Worm (Caenorhabditis elegans) whole organism, L4 larva: ENCODE results near the gene nucl-1.

Experiments
- F44E2.7 ChIP-seq: fragments of 200-800 bp; sonication (Bioruptor generic); IDR thresholded peaks from 2 replicates; pipeline ENCODE4 v2.1.2; 2022; ENCODE audit warnings: missing genetic modification characterization, missing compliant biosample characterization
- F49E8.2 ChIP-seq: sonication (generic microtip); optimal IDR thresholded peaks from 2 replicates; lab custom pipeline; 2016; ENCODE audit warnings: missing compliant biosample characterization, mild to moderate bottlenecking, missing genetic modification characterization, borderline replicate concordance
- Y5F2A.4 ChIP-seq: fragments of 200-800 bp; sonication (Bioruptor generic); optimal IDR thresholded peaks from 2 replicates; lab custom pipeline; 2018; ENCODE audit warnings: mild to moderate bottlenecking, missing genetic modification characterization, missing compliant biosample characterization
- ZK546.5 ChIP-seq, 2 experiments: sonication (generic microtip); optimal IDR thresholded peaks; 2 replicates each; lab custom pipeline; 2017; ENCODE audit warnings: missing biosample characterization in 2 of 2, missing genetic modification characterization in 2 of 2
- aha-1 ChIP-seq: fragments of 150-350 bp; peaks from one replicate; lab custom pipeline; 2014; ENCODE audit warnings: missing biosample characterization, missing genetic modification characterization
- arid-1 ChIP-seq: fragments of 200-800 bp; sonication (Bioruptor generic); conservative IDR thresholded peaks from 2 replicates; pipeline ENCODE4 v1.3.6; 2022; ENCODE audit warnings: missing genetic modification reagents, missing genetic modification characterization, missing compliant biosample characterization
- attf-4 ChIP-seq: sonication (generic microtip); optimal IDR thresholded peaks from 3 replicates; lab custom pipeline; 2017; ENCODE audit warnings: missing biosample characterization, missing genetic modification characterization
- ceh-32 ChIP-seq: sonication (generic microtip); optimal IDR thresholded peaks from 2 replicates; lab custom pipeline; 2016; ENCODE audit warnings: mild to moderate bottlenecking, missing genetic modification characterization, missing compliant biosample characterization; ENCODE audit not compliant: poor library complexity
- ceh-82 ChIP-seq: sonication (generic microtip); optimal IDR thresholded peaks from 2 replicates; lab custom pipeline; 2017; ENCODE audit warnings: missing biosample characterization, missing genetic modification characterization
- cey-2 ChIP-seq: sonication (generic microtip); optimal IDR thresholded peaks from 3 replicates; lab custom pipeline; 2017; ENCODE audit warnings: missing genetic modification characterization, mild to moderate bottlenecking, missing compliant biosample characterization, antibody characterized with exemption, borderline replicate concordance; ENCODE audit not compliant: insufficient read depth
- daf-12 ChIP-seq: fragments of 150-350 bp; optimal IDR thresholded peaks from 2 replicates; lab custom pipeline; 2014; ENCODE audit warnings: missing biosample characterization, missing genetic modification reagents, missing genetic modification characterization
- daf-19 ChIP-seq: fragments of 200-800 bp; sonication (Bioruptor generic); conservative IDR thresholded peaks from 2 replicates; pipeline ENCODE4 v1.3.6; 2022; ENCODE audit warnings: missing genetic modification characterization, missing compliant biosample characterization
- dmd-9 ChIP-seq: fragments of 200-800 bp; sonication (Bioruptor generic); IDR thresholded peaks from 2 replicates; pipeline ENCODE4 v1.3.6; 2022; ENCODE audit warnings: missing genetic modification reagents, missing genetic modification characterization, missing compliant biosample characterization
- hlh-11 ChIP-seq: fragments of 200-800 bp; sonication (Bioruptor generic); optimal IDR thresholded peaks from 2 replicates; lab custom pipeline; 2018; ENCODE audit warnings: mild to moderate bottlenecking, missing genetic modification characterization, missing compliant biosample characterization
- hmg-1.1 ChIP-seq: fragments of 200-800 bp; sonication (Bioruptor generic); IDR thresholded peaks from 2 replicates; pipeline ENCODE4 v1.3.6; 2022; ENCODE audit warnings: missing genetic modification reagents, missing genetic modification characterization, missing compliant biosample characterization
- lin-1 ChIP-seq: fragments of 200-800 bp; sonication (Bioruptor generic); IDR thresholded peaks from 2 replicates; pipeline ENCODE4 v1.3.6; 2022; ENCODE audit warnings: missing genetic modification reagents, missing genetic modification characterization, missing compliant biosample characterization
- lir-3 ChIP-seq: sonication (generic microtip); optimal IDR thresholded peaks from 2 replicates; lab custom pipeline; 2016; ENCODE audit warnings: mild to moderate bottlenecking, missing genetic modification characterization, missing compliant biosample characterization
- lsy-2 ChIP-seq, 2 experiments: fragments of 150-350 bp in 1 of 2; sonication (generic microtip) in 1 of 2; optimal IDR thresholded peaks; 2 replicates each; lab custom pipeline; 2014 to 2017; ENCODE audit warnings: missing biosample characterization in 2 of 2, missing genetic modification characterization in 2 of 2
- madf-5 ChIP-seq, 2 experiments: fragments of 200-800 bp; sonication (Bioruptor generic); IDR thresholded peaks; 2 replicates each; pipeline ENCODE4 v1.3.6; 2022; ENCODE audit warnings: missing compliant biosample characterization in 2 of 2, missing genetic modification characterization in 2 of 2
- mdl-1 ChIP-seq, 2 experiments: fragments of 150-350 bp in 1 of 2; sonication (generic microtip) in 1 of 2; optimal IDR thresholded peaks; 2 replicates each; lab custom pipeline; 2014 to 2017; ENCODE audit warnings: missing biosample characterization in 2 of 2, missing genetic modification characterization in 2 of 2
- mep-1 ChIP-seq: fragments of 150-350 bp; sonication (generic microtip); optimal IDR thresholded peaks from 3 replicates; lab custom pipeline; 2014; ENCODE audit warnings: missing biosample characterization, missing genetic modification characterization
- mxl-3 ChIP-seq: fragments of 200-800 bp; sonication (Bioruptor generic); optimal IDR thresholded peaks from 2 replicates; lab custom pipeline; 2018; ENCODE audit warnings: mild to moderate bottlenecking, missing genetic modification characterization, missing compliant biosample characterization
- nhr-10 ChIP-seq: fragments of 150-350 bp; optimal IDR thresholded peaks from 2 replicates; lab custom pipeline; 2014; ENCODE audit warnings: missing biosample characterization, missing genetic modification characterization
- nhr-11 ChIP-seq: fragments of 150-350 bp; optimal IDR thresholded peaks from 2 replicates; lab custom pipeline; 2014; ENCODE audit warnings: missing biosample characterization, missing genetic modification characterization
- nhr-111 ChIP-seq: fragments of 200-800 bp; sonication (Bioruptor generic); optimal IDR thresholded peaks from 2 replicates; lab custom pipeline; 2018; ENCODE audit warnings: mild to moderate bottlenecking, missing genetic modification characterization, missing compliant biosample characterization
- nhr-25 ChIP-seq: sonication (generic microtip); optimal IDR thresholded peaks from 2 replicates; lab custom pipeline; 2017; ENCODE audit warnings: missing genetic modification characterization, mild to moderate bottlenecking, missing compliant biosample characterization, antibody characterized with exemption, moderate library complexity, borderline replicate concordance; ENCODE audit not compliant: insufficient read depth
- nhr-28 ChIP-seq: fragments of 150-350 bp; optimal IDR thresholded peaks from 2 replicates; lab custom pipeline; 2014; ENCODE audit warnings: missing biosample characterization, missing genetic modification characterization
- nhr-42 ChIP-seq: fragments of 200-800 bp; sonication (Bioruptor generic); IDR thresholded peaks from 2 replicates; pipeline ENCODE4 v1.3.6; 2022; ENCODE audit warnings: missing genetic modification characterization, missing compliant biosample characterization
- nhr-48 ChIP-seq: sonication (generic microtip); optimal IDR thresholded peaks from 2 replicates; lab custom pipeline; 2016; ENCODE audit warnings: mild to moderate bottlenecking, missing genetic modification characterization, missing compliant biosample characterization
- nhr-6 ChIP-seq: fragments of 150-350 bp; optimal IDR thresholded peaks from 2 replicates; lab custom pipeline; 2014; ENCODE audit warnings: missing biosample characterization, missing genetic modification characterization
- nhr-77 ChIP-seq: fragments of 150-350 bp; optimal IDR thresholded peaks from 2 replicates; lab custom pipeline; 2014; ENCODE audit warnings: missing biosample characterization, missing genetic modification characterization
- saeg-2 ChIP-seq: fragments of 200-800 bp; sonication (Bioruptor generic); IDR thresholded peaks from 2 replicates; pipeline ENCODE4 v1.3.6; 2022; ENCODE audit warnings: missing genetic modification reagents, missing genetic modification characterization, missing compliant biosample characterization
- sdz-12 ChIP-seq: fragments of 200-800 bp; sonication (Bioruptor generic); optimal IDR thresholded peaks from 2 replicates; lab custom pipeline; 2018; ENCODE audit warnings: mild to moderate bottlenecking, missing genetic modification characterization, missing compliant biosample characterization
- skn-1 ChIP-seq: fragments of 150-350 bp; optimal IDR thresholded peaks from 2 replicates; lab custom pipeline; 2014; ENCODE audit warnings: missing biosample characterization, missing genetic modification characterization
- snpc-4 ChIP-seq: fragments of 150-350 bp; optimal IDR thresholded peaks from 2 replicates; lab custom pipeline; 2014; ENCODE audit warnings: missing biosample characterization, missing genetic modification characterization
- spr-1 ChIP-seq: sonication (generic microtip); optimal IDR thresholded peaks from 2 replicates; lab custom pipeline; 2016; ENCODE audit warnings: mild to moderate bottlenecking, missing genetic modification characterization, missing compliant biosample characterization
- tag-97 ChIP-seq: fragments of 200-800 bp; sonication (Bioruptor generic); IDR thresholded peaks from 2 replicates; pipeline ENCODE4 v1.3.6; 2022; ENCODE audit warnings: missing genetic modification characterization, missing compliant biosample characterization
- tra-1 ChIP-seq: fragments of 200-800 bp; sonication (Bioruptor generic); IDR thresholded peaks from 2 replicates; pipeline ENCODE4 v1.3.6; 2022; ENCODE audit warnings: missing genetic modification reagents, missing genetic modification characterization, missing compliant biosample characterization
- unc-39 ChIP-seq: sonication (generic microtip); optimal IDR thresholded peaks from 2 replicates; lab custom pipeline; 2017; ENCODE audit warnings: missing biosample characterization, missing genetic modification characterization
- unc-62 ChIP-seq, 3 experiments: fragments of 150-350 bp in 1 of 3; sonication (generic microtip); optimal IDR thresholded peaks in 2 of 3; peaks in 1 of 3; 1 replicate in 1 of 3; 2 replicates in 2 of 3; lab custom pipeline; 2014 to 2017; ENCODE audit warnings: missing biosample characterization in 3 of 3, missing genetic modification characterization in 3 of 3, missing genetic modification reagents in 3 of 3, missing genotype in 1 of 3
- vab-7 ChIP-seq: fragments of 200-800 bp; sonication (Bioruptor generic); IDR thresholded peaks from 2 replicates; pipeline ENCODE4 v1.3.6; 2022; ENCODE audit warnings: missing genetic modification reagents, missing genetic modification characterization, missing compliant biosample characterization
- zfp-2 ChIP-seq: sonication (generic microtip); optimal IDR thresholded peaks from 2 replicates; lab custom pipeline; 2016; ENCODE audit warnings: mild to moderate bottlenecking, missing genetic modification characterization, missing compliant biosample characterization
- zfp-3 ChIP-seq: fragments of 200-800 bp; sonication (Bioruptor generic); conservative IDR thresholded peaks from 2 replicates; pipeline ENCODE4 v1.3.6; 2022; ENCODE audit warnings: missing genetic modification reagents, missing genetic modification characterization, missing compliant biosample characterization
- zip-11 ChIP-seq: fragments of 200-800 bp; sonication (Bioruptor generic); IDR thresholded peaks from 2 replicates; pipeline ENCODE4 v1.3.6; 2022; ENCODE audit warnings: missing genetic modification characterization, missing compliant biosample characterization
- ztf-11 ChIP-seq: fragments of 150-350 bp; optimal IDR thresholded peaks from 2 replicates; lab custom pipeline; 2014; ENCODE audit warnings: missing biosample characterization, missing genetic modification characterization

The nucl-1 gene

ce11 chrIV:8307408-8307807 lies 18.1 kb upstream of the nucl-1 start:
- TF ChIP-seq Y5F2A.4 (GFP tag; lab: Kevin White, UChicago) (no peak), zfp-3 (0 out of 2 replicates have a peak, but pooled peaks have one; percentile 32)

DNA sequence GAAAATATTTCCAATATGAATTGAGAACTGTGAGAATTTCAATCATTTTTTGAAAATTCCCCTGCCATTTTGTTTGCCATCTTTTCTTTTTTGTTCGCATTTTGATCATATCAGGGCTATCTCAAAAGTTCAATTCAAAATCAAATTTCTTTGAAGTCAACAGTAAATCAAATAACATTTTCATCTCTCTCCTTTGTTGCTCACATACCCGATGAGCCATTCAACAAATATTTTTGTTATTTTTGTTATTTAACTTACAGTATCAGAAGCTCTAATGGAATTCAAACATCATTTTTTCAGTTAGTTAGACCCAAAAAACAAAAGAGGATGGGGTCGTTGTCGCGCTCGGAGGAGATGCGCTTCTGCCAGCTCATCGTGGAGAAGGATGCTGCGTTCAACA lies 14.3 kb upstream of the nucl-1 start, which contains the start of gene vha-5:
TSS of gene vha-5 (plus strand) at position 301 of the 400 bp plus-strand sequence.
- no peak for TF ChIP-seq F44E2.7
- TF ChIP-seq nhr-48 (tag; lab: Kevin White, UChicago) = no peak
- no peak for TF ChIP-seq hlh-11
- TF ChIP-seq attf-4 (tag; lab: Kevin White, UChicago) = no peak
- TF ChIP-seq nhr-111 = no peak
- TF ChIP-seq cey-2 (tag; lab: Kevin White, UChicago) = no peak
- TF ChIP-seq mep-1 (tag; lab: Kevin White, UChicago) = no peak
- TF ChIP-seq lir-3 = no peak
- TF ChIP-seq nhr-6 (tag; lab: Kevin White, UChicago) = no peak
- no peak for TF ChIP-seq mxl-3
- no peak for TF ChIP-seq F49E8.2
- TF ChIP-seq lin-1 = no peak
- TF ChIP-seq sdz-12 = no peak

ce11 chrIV:8302648-8303161 lies 13.4 kb upstream of the nucl-1 start:
- TF ChIP-seq unc-62 (GFP tag; optimal IDR thresholded peaks at IDR 0.05 in 1 of 2; lab: Kevin White, UChicago) = peak in 1 of 2 experiments; percentile 20
- no peak for TF ChIP-seq unc-62 (tag; optimal IDR thresholded peaks at IDR 0.05; lab: Kevin White, UChicago)
- no peak for TF ChIP-seq nhr-6 (tag; lab: Kevin White, UChicago)

DNA sequence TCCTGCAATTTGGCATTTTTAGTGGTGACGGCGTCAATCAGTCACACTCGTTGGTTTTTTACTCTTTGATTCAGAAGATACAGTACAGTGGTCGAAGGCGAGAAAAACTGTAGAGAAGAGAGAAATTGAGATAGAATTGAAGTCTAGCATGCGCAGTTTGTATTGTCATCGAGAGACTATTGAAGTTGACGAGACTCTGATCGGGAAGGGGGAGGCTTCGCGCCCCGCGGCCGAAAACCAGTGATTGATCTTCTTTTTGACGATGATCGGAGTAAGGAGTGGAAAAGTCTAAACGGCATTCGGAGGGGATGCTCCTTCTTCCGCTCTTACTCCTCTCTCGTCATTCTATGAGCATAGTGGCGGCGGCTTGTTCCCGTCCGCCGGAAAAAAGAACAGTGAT lies 12.6 kb upstream of the nucl-1 start:
- TF ChIP-seq nhr-28 (tag; lab: Kevin White, UChicago) (peak; percentile 93), snpc-4 (no peak), tra-1 (GFP tag; lab: Robert Waterston, UW) (no peak), arid-1 (no peak), skn-1 (tag; lab: Kevin White, UChicago) (no peak), nhr-11 (peak; percentile 12), ZK546.5 (tag; optimal IDR thresholded peaks at IDR 0.05; lab: Kevin White, UChicago) (no peak), ztf-11 (tag; lab: Kevin White, UChicago) (no peak), nhr-48 (tag; lab: Kevin White, UChicago) (no peak), aha-1 (tag; lab: Kevin White, UChicago) (no peak), mdl-1 (tag; optimal IDR thresholded peaks at IDR 0.05; lab: Kevin White, UChicago) (peak in 1 of 2 experiments; percentile 62), lsy-2 (tag; optimal IDR thresholded peaks at IDR 0.05; lab: Kevin White, UChicago) (no peak), ceh-82 (tag; lab: Kevin White, UChicago) (no peak), dmd-9 (no peak), unc-39 (tag; lab: Kevin White, UChicago) (no peak), F44E2.7 (no peak), tag-97 (GFP tag; lab: Robert Waterston, UW) (no peak), zfp-2 (no peak), vab-7 (GFP tag; lab: Robert Waterston, UW) (no peak), madf-5 (GFP tag; IDR thresholded peaks at IDR 0.05; lab: Robert Waterston, UW) (no peak), daf-12 (tag; lab: Kevin White, UChicago) (no peak), lin-1 (no peak), saeg-2 (GFP tag; lab: Robert Waterston, UW) (no peak), nhr-77 (tag; lab: Kevin White, UChicago) (no peak), sdz-12 (no peak), nhr-42 (GFP tag; lab: Robert Waterston, UW) (no peak), daf-19 (GFP tag; lab: Robert Waterston, UW) (no peak), mxl-3 (peak; percentile 62), nhr-25 (tag; lab: Kevin White, UChicago) (peak; percentile 78), Y5F2A.4 (GFP tag; lab: Kevin White, UChicago) (no peak), spr-1 (tag; lab: Kevin White, UChicago) (no peak), hmg-1.1 (no peak), ceh-32 (tag; lab: Kevin White, UChicago) (no peak), nhr-10 (no peak), zip-11 (GFP tag; lab: Robert Waterston, UW) (no peak), unc-62 (GFP tag; optimal IDR thresholded peaks at IDR 0.05 in 1 of 2; lab: Kevin White, UChicago) (peak in 1 of 2 experiments; percentile 88), unc-62 (tag; optimal IDR thresholded peaks at IDR 0.05; lab: Kevin White, UChicago) (no peak)
